Worm (Caenorhabditis elegans) whole organism, L4 larva: Measurements from ENCODE around the gene pxmp-4.

Experiments
- F26F4.8 ChIP-seq: fragments of 200-800 bp; sonication (Bioruptor generic); conservative IDR thresholded peaks from 2 replicates; pipeline ENCODE4 v1.3.6; 2022; ENCODE audit warnings: missing genetic modification characterization, missing compliant biosample characterization
- F44E2.7 ChIP-seq: fragments of 200-800 bp; sonication (Bioruptor generic); IDR thresholded peaks from 2 replicates; pipeline ENCODE4 v2.1.2; 2022; ENCODE audit warnings: missing genetic modification characterization, missing compliant biosample characterization
- R02D3.7 ChIP-seq: fragments of 150-350 bp; sonication (generic microtip); optimal IDR thresholded peaks from 3 replicates; lab custom pipeline; 2014; ENCODE audit warnings: missing biosample characterization, missing genetic modification characterization
- T20F7.1 ChIP-seq: fragments of 200-800 bp; sonication (Bioruptor generic); optimal IDR thresholded peaks from 2 replicates; lab custom pipeline; 2018; ENCODE audit warnings: mild to moderate bottlenecking, missing genetic modification characterization, missing compliant biosample characterization
- Y105C5A.15 ChIP-seq: fragments of 200-800 bp; sonication (Bioruptor generic); IDR thresholded peaks from 2 replicates; pipeline ENCODE4 v1.3.6; 2022; ENCODE audit warnings: missing genetic modification characterization, missing compliant biosample characterization
- ZK337.2 ChIP-seq: fragments of 200-800 bp; sonication (Bioruptor generic); IDR thresholded peaks from 2 replicates; pipeline ENCODE4 v1.3.6; 2022; ENCODE audit warnings: missing genetic modification reagents, missing genetic modification characterization, missing compliant biosample characterization
- ceh-82 ChIP-seq: sonication (generic microtip); optimal IDR thresholded peaks from 2 replicates; lab custom pipeline; 2017; ENCODE audit warnings: missing biosample characterization, missing genetic modification characterization
- daf-19 ChIP-seq: fragments of 200-800 bp; sonication (Bioruptor generic); conservative IDR thresholded peaks from 2 replicates; pipeline ENCODE4 v1.3.6; 2022; ENCODE audit warnings: missing genetic modification characterization, missing compliant biosample characterization
- nhr-25 ChIP-seq: sonication (generic microtip); optimal IDR thresholded peaks from 2 replicates; lab custom pipeline; 2017; ENCODE audit warnings: missing genetic modification characterization, mild to moderate bottlenecking, missing compliant biosample characterization, antibody characterized with exemption, moderate library complexity, borderline replicate concordance; ENCODE audit not compliant: insufficient read depth
- nhr-6 ChIP-seq: fragments of 150-350 bp; optimal IDR thresholded peaks from 2 replicates; lab custom pipeline; 2014; ENCODE audit warnings: missing biosample characterization, missing genetic modification characterization
- pqm-1 ChIP-seq: sonication (generic microtip); optimal IDR thresholded peaks from 2 replicates; lab custom pipeline; 2017; ENCODE audit warnings: missing biosample characterization, missing genetic modification characterization
- snpc-4 ChIP-seq: fragments of 150-350 bp; optimal IDR thresholded peaks from 2 replicates; lab custom pipeline; 2014; ENCODE audit warnings: missing biosample characterization, missing genetic modification characterization
- unc-39 ChIP-seq: sonication (generic microtip); optimal IDR thresholded peaks from 2 replicates; lab custom pipeline; 2017; ENCODE audit warnings: missing biosample characterization, missing genetic modification characterization

ce11 chrIV:319654-320053, 17.3 kb downstream of the pxmp-4 start:
- TF ChIP-seq ZK337.2: no peak
- no peak for TF ChIP-seq snpc-4 (tag; lab: Kevin White, UChicago)
- no peak for TF ChIP-seq R02D3.7 (tag; lab: Kevin White, UChicago)
- no peak for TF ChIP-seq F44E2.7 (GFP tag; lab: Robert Waterston, UW)
- TF ChIP-seq ceh-82 (tag; lab: Kevin White, UChicago): no peak
- TF ChIP-seq T20F7.1 (GFP tag; lab: Kevin White, UChicago): no peak
- no peak for TF ChIP-seq pqm-1 (tag; lab: Kevin White, UChicago)
- no peak for TF ChIP-seq Y105C5A.15
- TF ChIP-seq nhr-25: no peak
- TF ChIP-seq unc-39 (tag; lab: Kevin White, UChicago): no peak
- TF ChIP-seq F26F4.8 (GFP tag; lab: Robert Waterston, UW): no peak
- no peak for TF ChIP-seq nhr-6 (tag; lab: Kevin White, UChicago)
- TF ChIP-seq daf-19 (GFP tag; lab: Robert Waterston, UW): no peak
